Worm (Caenorhabditis elegans): ENCODE measurements around the gene Y94H6A.5.

The Y94H6A.5 gene

DNA sequence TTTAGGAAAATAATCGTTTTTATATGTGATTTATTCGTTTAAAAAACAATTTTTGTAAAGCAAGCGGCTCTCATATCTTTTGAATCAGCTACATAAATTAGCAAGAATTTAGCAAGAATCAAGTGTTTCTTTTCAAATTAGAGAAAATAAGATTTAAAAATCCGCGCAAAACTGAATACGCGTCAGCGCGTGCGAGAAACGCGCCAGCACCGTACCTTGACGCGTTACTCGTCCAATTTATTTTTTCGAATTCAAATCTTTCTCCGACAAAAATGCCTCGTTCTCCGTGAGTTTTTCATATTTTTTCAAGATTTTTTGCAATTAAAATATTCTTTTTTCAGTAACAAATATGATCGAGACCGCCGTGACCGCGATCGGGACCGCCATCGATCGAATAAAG is 27.5 kb downstream of the Y94H6A.5 start, which contains the start of gene Y94H6A.3 (continued):
- TF ChIP-seq ekl-4 (GFP tag; IDR thresholded peaks at IDR 0.05): peak; percentile 77
- no peak for TF ChIP-seq ztf-22 (GFP tag; optimal IDR thresholded peaks at IDR 0.05)
- peak; percentile 66 for TF ChIP-seq tlf-1 (GFP tag; optimal IDR thresholded peaks at IDR 0.05)
- 0 out of 2 replicates have a peak, but pooled peaks have one; percentile 22 for TF ChIP-seq B0019.2 (GFP tag; conservative IDR thresholded peaks at IDR 0.05)
- TF ChIP-seq lin-26 (GFP tag; IDR thresholded peaks at IDR 0.05): no peak
- no peak for TF ChIP-seq bed-2 (GFP tag; IDR thresholded peaks at IDR 0.05)
- no peak for TF ChIP-seq F57C9.4 (tag; optimal IDR thresholded peaks at IDR 0.05)
- TF ChIP-seq madf-3 (GFP tag; IDR thresholded peaks at IDR 0.05): peak; percentile 88
- TF ChIP-seq ztf-3 (GFP tag; optimal IDR thresholded peaks at IDR 0.05): no peak
- peak; percentile 77 for TF ChIP-seq pbrm-1 (GFP tag; IDR thresholded peaks at IDR 0.05)
- no peak for TF ChIP-seq F39B2.1 (GFP tag; IDR thresholded peaks at IDR 0.05)
- peak in 1 of 2 experiments; percentile 48 for TF ChIP-seq let-607 (tag; optimal IDR thresholded peaks at IDR 0.05)
- no peak for TF ChIP-seq F55B11.4 (tag; optimal IDR thresholded peaks at IDR 0.05; ENCODE audit: borderline replicate concordance, insufficient read depth)
- TF ChIP-seq let-526 (GFP tag; IDR thresholded peaks at IDR 0.05): no peak
- peak; percentile 89 for TF ChIP-seq lin-40 (tag; optimal IDR thresholded peaks at IDR 0.05)
- no peak for TF ChIP-seq Y67H2A.10 (GFP tag; conservative IDR thresholded peaks at IDR 0.05)
- TF ChIP-seq lsy-27 (tag; optimal IDR thresholded peaks at IDR 0.05; ENCODE audit: borderline replicate concordance, insufficient read depth): no peak
- TF ChIP-seq hrde-1 (tag; optimal IDR thresholded peaks at IDR 0.05; ENCODE audit: borderline replicate concordance): no peak
- peak; percentile 81 for TF ChIP-seq dox-1 (GFP tag; IDR thresholded peaks at IDR 0.05)
- no peak for TF ChIP-seq egl-18 (GFP tag; IDR thresholded peaks at IDR 0.05)
- no peak for TF ChIP-seq F37B4.10 (GFP tag; IDR thresholded peaks at IDR 0.05)
- TF ChIP-seq nhr-80 (tag; optimal IDR thresholded peaks at IDR 0.05): no peak
- no peak for TF ChIP-seq unc-130 (GFP tag; optimal IDR thresholded peaks at IDR 0.05)
- TF ChIP-seq ztf-26 (tag; optimal IDR thresholded peaks at IDR 0.05): no peak
- TF ChIP-seq ztf-18 (tag; optimal IDR thresholded peaks at IDR 0.05): peak; percentile 96
- TF ChIP-seq ccch-3 (GFP tag; optimal IDR thresholded peaks at IDR 0.05): no peak
- TF ChIP-seq Y95B8A.8 (GFP tag; IDR thresholded peaks at IDR 0.05): no peak
- TF ChIP-seq F23B12.7 (tag; optimal IDR thresholded peaks at IDR 0.05; ENCODE audit: insufficient read depth): peak; percentile 23
- TF ChIP-seq nhr-120 (GFP tag; IDR thresholded peaks at IDR 0.05): no peak
- no peak for TF ChIP-seq mxl-1 (tag; optimal IDR thresholded peaks at IDR 0.05)
- TF ChIP-seq efl-1 (GFP tag; optimal IDR thresholded peaks at IDR 0.05): peak; percentile 83
- TF ChIP-seq hmg-1.2 (GFP tag; IDR thresholded peaks at IDR 0.05): peak; percentile 60; the same call in 1 of the 2 replicates
- TF ChIP-seq repo-1 (tag; optimal IDR thresholded peaks at IDR 0.05): peak; percentile 61
- no peak for TF ChIP-seq nfya-2 (GFP tag; IDR thresholded peaks at IDR 0.05)
- no peak for TF ChIP-seq nhr-90 (tag; optimal IDR thresholded peaks at IDR 0.05)
- no peak for TF ChIP-seq sea-2 (GFP tag; IDR thresholded peaks at IDR 0.05)
- peak; percentile 3 for TF ChIP-seq him-1 (tag; optimal IDR thresholded peaks at IDR 0.05)
- peak; percentile 67 for TF ChIP-seq attf-5 (GFP tag; optimal IDR thresholded peaks at IDR 0.05)
- TF ChIP-seq aptf-2 (GFP tag; conservative IDR thresholded peaks at IDR 0.05): no peak
- TF ChIP-seq dpff-1 (tag; optimal IDR thresholded peaks at IDR 0.05): no peak
- peak; percentile 98 for TF ChIP-seq lin-54 (GFP tag; optimal IDR thresholded peaks at IDR 0.05)
- no peak for TF ChIP-seq die-1 (tag; optimal IDR thresholded peaks at IDR 0.05)
- no peak for TF ChIP-seq akir-1 (GFP tag; optimal IDR thresholded peaks at IDR 0.05)
- no peak for TF ChIP-seq snpc-4 (GFP tag; optimal IDR thresholded peaks at IDR 0.05)
- TF ChIP-seq snpc-4 (tag; optimal IDR thresholded peaks at IDR 0.05): peak in 3 of 4 experiments; percentile 27 to 50 (median 41)
- TF ChIP-seq aptf-3 (GFP tag; IDR thresholded peaks at IDR 0.05): no peak
- TF ChIP-seq hlh-12 (tag; optimal IDR thresholded peaks at IDR 0.05): no peak

Data from whole organism, young adult.